Worm (Caenorhabditis elegans) whole organism, L4 larva: Measurements from ENCODE around the gene cyp-35A3.

ENCODE experiments used
- F26F4.8 ChIP-seq: fragments of 200-800 bp; sonication (Bioruptor generic); conservative IDR thresholded peaks from 2 replicates; pipeline ENCODE4 v1.3.6; 2022; ENCODE audit warnings: missing genetic modification characterization, missing compliant biosample characterization
- F37D6.2 ChIP-seq: sonication (generic microtip); optimal IDR thresholded peaks from 2 replicates; lab custom pipeline; 2016; ENCODE audit warnings: mild to moderate bottlenecking, missing genetic modification characterization, missing compliant biosample characterization
- F44E2.7 ChIP-seq: fragments of 200-800 bp; sonication (Bioruptor generic); IDR thresholded peaks from 2 replicates; pipeline ENCODE4 v2.1.2; 2022; ENCODE audit warnings: missing genetic modification characterization, missing compliant biosample characterization
- T20F7.1 ChIP-seq: fragments of 200-800 bp; sonication (Bioruptor generic); optimal IDR thresholded peaks from 2 replicates; lab custom pipeline; 2018; ENCODE audit warnings: mild to moderate bottlenecking, missing genetic modification characterization, missing compliant biosample characterization
- Y105C5A.15 ChIP-seq: fragments of 200-800 bp; sonication (Bioruptor generic); IDR thresholded peaks from 2 replicates; pipeline ENCODE4 v1.3.6; 2022; ENCODE audit warnings: missing genetic modification characterization, missing compliant biosample characterization
- Y75B8A.6 ChIP-seq: fragments of 200-800 bp; sonication (Bioruptor generic); IDR thresholded peaks from 2 replicates; pipeline ENCODE4 v1.3.6; 2022; ENCODE audit warnings: missing genetic modification reagents, missing genetic modification characterization, missing compliant biosample characterization
- aha-1 ChIP-seq: fragments of 150-350 bp; peaks from one replicate; lab custom pipeline; 2014; ENCODE audit warnings: missing biosample characterization, missing genetic modification characterization
- ceh-20 ChIP-seq: fragments of 200-800 bp; sonication (Bioruptor generic); IDR thresholded peaks from 2 replicates; pipeline ENCODE4 v1.3.6; 2022; ENCODE audit warnings: missing genetic modification reagents, missing genetic modification characterization, missing compliant biosample characterization
- ceh-28 ChIP-seq: fragments of 150-350 bp; optimal IDR thresholded peaks from 2 replicates; lab custom pipeline; 2014; ENCODE audit warnings: missing biosample characterization, missing genetic modification reagents, missing genetic modification characterization
- daf-8 ChIP-seq: fragments of 200-800 bp; sonication (Bioruptor generic); IDR thresholded peaks from 2 replicates; pipeline ENCODE4 v1.3.6; 2022; ENCODE audit warnings: missing genetic modification characterization, missing compliant biosample characterization
- duxl-1 ChIP-seq: sonication (generic microtip); optimal IDR thresholded peaks from 2 replicates; lab custom pipeline; 2016; ENCODE audit warnings: mild to moderate bottlenecking, missing genetic modification characterization, moderate library complexity, missing compliant biosample characterization; ENCODE audit not compliant: poor library complexity
- egl-43 ChIP-seq: fragments of 200-800 bp; sonication (Bioruptor generic); IDR thresholded peaks from 2 replicates; pipeline ENCODE4 v1.3.6; 2022; ENCODE audit warnings: missing genetic modification reagents, missing genetic modification characterization, missing compliant biosample characterization
- gei-8 ChIP-seq: fragments of 200-800 bp; sonication (Bioruptor generic); optimal IDR thresholded peaks from 2 replicates; lab custom pipeline; 2018; ENCODE audit warnings: mild to moderate bottlenecking, missing genetic modification characterization, missing compliant biosample characterization
- hif-1 ChIP-seq, 2 experiments: sonication (generic microtip); optimal IDR thresholded peaks; 2 replicates each; lab custom pipeline; 2016 to 2017; ENCODE audit warnings: missing compliant biosample characterization in 2 of 2, missing genetic modification characterization in 2 of 2, missing genetic modification reagents in 2 of 2, missing genotype in 2 of 2, mild to moderate bottlenecking in 1 of 2
- hlh-11 ChIP-seq: fragments of 200-800 bp; sonication (Bioruptor generic); optimal IDR thresholded peaks from 2 replicates; lab custom pipeline; 2018; ENCODE audit warnings: mild to moderate bottlenecking, missing genetic modification characterization, missing compliant biosample characterization
- hlh-30 ChIP-seq: sonication (generic microtip); optimal IDR thresholded peaks from 2 replicates; lab custom pipeline; 2017; ENCODE audit warnings: antibody characterized with exemption, mild to moderate bottlenecking, missing genetic modification characterization, missing compliant biosample characterization; ENCODE audit not compliant: insufficient read depth
- jun-1 ChIP-seq: fragments of 150-350 bp; optimal IDR thresholded peaks from 2 replicates; lab custom pipeline; 2014; ENCODE audit warnings: missing biosample characterization, missing genetic modification reagents, missing genetic modification characterization
- lin-15B ChIP-seq: fragments of 150-350 bp; sonication (generic microtip); optimal IDR thresholded peaks from 3 replicates; lab custom pipeline; 2014; ENCODE audit warnings: missing biosample characterization, missing genetic modification characterization
- lin-29 ChIP-seq: fragments of 200-800 bp; sonication (Bioruptor generic); IDR thresholded peaks from 2 replicates; pipeline ENCODE4 v1.3.6; 2022; ENCODE audit warnings: missing genetic modification reagents, missing genetic modification characterization, missing compliant biosample characterization
- lsy-2 ChIP-seq, 2 experiments: fragments of 150-350 bp in 1 of 2; sonication (generic microtip) in 1 of 2; optimal IDR thresholded peaks; 2 replicates each; lab custom pipeline; 2014 to 2017; ENCODE audit warnings: missing biosample characterization in 2 of 2, missing genetic modification characterization in 2 of 2
- madf-9 ChIP-seq: fragments of 200-800 bp; sonication (Bioruptor generic); conservative IDR thresholded peaks from 2 replicates; pipeline ENCODE4 v1.3.6; 2022; ENCODE audit warnings: missing genetic modification reagents, missing genetic modification characterization, missing compliant biosample characterization
- mdl-1 ChIP-seq, 2 experiments: fragments of 150-350 bp in 1 of 2; sonication (generic microtip) in 1 of 2; optimal IDR thresholded peaks; 2 replicates each; lab custom pipeline; 2014 to 2017; ENCODE audit warnings: missing biosample characterization in 2 of 2, missing genetic modification characterization in 2 of 2
- mdt-29 ChIP-seq: fragments of 200-800 bp; sonication (Bioruptor generic); IDR thresholded peaks from 2 replicates; pipeline ENCODE4 v1.3.6; 2022; ENCODE audit warnings: missing genetic modification reagents, missing genetic modification characterization, missing compliant biosample characterization
- mxl-3 ChIP-seq: fragments of 200-800 bp; sonication (Bioruptor generic); optimal IDR thresholded peaks from 2 replicates; lab custom pipeline; 2018; ENCODE audit warnings: mild to moderate bottlenecking, missing genetic modification characterization, missing compliant biosample characterization
- nhr-10 ChIP-seq: fragments of 150-350 bp; optimal IDR thresholded peaks from 2 replicates; lab custom pipeline; 2014; ENCODE audit warnings: missing biosample characterization, missing genetic modification characterization
- nhr-102 ChIP-seq: sonication (generic microtip); optimal IDR thresholded peaks from 2 replicates; lab custom pipeline; 2016; ENCODE audit warnings: mild to moderate bottlenecking, missing genetic modification characterization, moderate library complexity, missing compliant biosample characterization
- nhr-11 ChIP-seq: fragments of 150-350 bp; optimal IDR thresholded peaks from 2 replicates; lab custom pipeline; 2014; ENCODE audit warnings: missing biosample characterization, missing genetic modification characterization
- nhr-111 ChIP-seq: fragments of 200-800 bp; sonication (Bioruptor generic); optimal IDR thresholded peaks from 2 replicates; lab custom pipeline; 2018; ENCODE audit warnings: mild to moderate bottlenecking, missing genetic modification characterization, missing compliant biosample characterization
- nhr-237 ChIP-seq: sonication (generic microtip); optimal IDR thresholded peaks from 2 replicates; lab custom pipeline; 2017; ENCODE audit warnings: missing biosample characterization, missing genetic modification characterization
- nhr-25 ChIP-seq: sonication (generic microtip); optimal IDR thresholded peaks from 2 replicates; lab custom pipeline; 2017; ENCODE audit warnings: missing genetic modification characterization, mild to moderate bottlenecking, missing compliant biosample characterization, antibody characterized with exemption, moderate library complexity, borderline replicate concordance; ENCODE audit not compliant: insufficient read depth
- nhr-28 ChIP-seq: fragments of 150-350 bp; optimal IDR thresholded peaks from 2 replicates; lab custom pipeline; 2014; ENCODE audit warnings: missing biosample characterization, missing genetic modification characterization
- nhr-48 ChIP-seq: sonication (generic microtip); optimal IDR thresholded peaks from 2 replicates; lab custom pipeline; 2016; ENCODE audit warnings: mild to moderate bottlenecking, missing genetic modification characterization, missing compliant biosample characterization
- pqm-1 ChIP-seq: sonication (generic microtip); optimal IDR thresholded peaks from 2 replicates; lab custom pipeline; 2017; ENCODE audit warnings: missing biosample characterization, missing genetic modification characterization
- rbr-2 ChIP-seq: sonication (generic microtip); optimal IDR thresholded peaks from 2 replicates; lab custom pipeline; 2016; ENCODE audit warnings: missing genotype, missing genetic modification characterization, missing compliant biosample characterization
- skn-1 ChIP-seq: fragments of 150-350 bp; optimal IDR thresholded peaks from 2 replicates; lab custom pipeline; 2014; ENCODE audit warnings: missing biosample characterization, missing genetic modification characterization
- spr-1 ChIP-seq: sonication (generic microtip); optimal IDR thresholded peaks from 2 replicates; lab custom pipeline; 2016; ENCODE audit warnings: mild to moderate bottlenecking, missing genetic modification characterization, missing compliant biosample characterization
- tra-1 ChIP-seq: fragments of 200-800 bp; sonication (Bioruptor generic); IDR thresholded peaks from 2 replicates; pipeline ENCODE4 v1.3.6; 2022; ENCODE audit warnings: missing genetic modification reagents, missing genetic modification characterization, missing compliant biosample characterization
- unc-130 ChIP-seq: sonication (generic microtip); optimal IDR thresholded peaks from 2 replicates; lab custom pipeline; 2016; ENCODE audit warnings: missing genetic modification reagents, missing genetic modification characterization, missing compliant biosample characterization
- unc-39 ChIP-seq: sonication (generic microtip); optimal IDR thresholded peaks from 2 replicates; lab custom pipeline; 2017; ENCODE audit warnings: missing biosample characterization, missing genetic modification characterization
- unc-62 ChIP-seq, 3 experiments: fragments of 150-350 bp in 1 of 3; sonication (generic microtip); optimal IDR thresholded peaks in 2 of 3; peaks in 1 of 3; 1 replicate in 1 of 3; 2 replicates in 2 of 3; lab custom pipeline; 2014 to 2017; ENCODE audit warnings: missing biosample characterization in 3 of 3, missing genetic modification characterization in 3 of 3, missing genetic modification reagents in 3 of 3, missing genotype in 1 of 3
- vab-7 ChIP-seq: fragments of 200-800 bp; sonication (Bioruptor generic); IDR thresholded peaks from 2 replicates; pipeline ENCODE4 v1.3.6; 2022; ENCODE audit warnings: missing genetic modification reagents, missing genetic modification characterization, missing compliant biosample characterization
- zag-1 ChIP-seq: fragments of 150-350 bp; optimal IDR thresholded peaks from 2 replicates; lab custom pipeline; 2014; ENCODE audit warnings: missing biosample characterization, missing genetic modification characterization
- zfp-3 ChIP-seq: fragments of 200-800 bp; sonication (Bioruptor generic); conservative IDR thresholded peaks from 2 replicates; pipeline ENCODE4 v1.3.6; 2022; ENCODE audit warnings: missing genetic modification reagents, missing genetic modification characterization, missing compliant biosample characterization
- zip-2 ChIP-seq: fragments of 150-350 bp; optimal IDR thresholded peaks from 2 replicates; lab custom pipeline; 2014; ENCODE audit warnings: missing biosample characterization, missing genetic modification characterization
- ztf-11 ChIP-seq: fragments of 150-350 bp; optimal IDR thresholded peaks from 2 replicates; lab custom pipeline; 2014; ENCODE audit warnings: missing biosample characterization, missing genetic modification characterization
- ztf-7 ChIP-seq: fragments of 150-350 bp; optimal IDR thresholded peaks from 2 replicates; lab custom pipeline; 2014; ENCODE audit warnings: missing biosample characterization, missing genetic modification characterization

The cyp-35A3 gene

DNA sequence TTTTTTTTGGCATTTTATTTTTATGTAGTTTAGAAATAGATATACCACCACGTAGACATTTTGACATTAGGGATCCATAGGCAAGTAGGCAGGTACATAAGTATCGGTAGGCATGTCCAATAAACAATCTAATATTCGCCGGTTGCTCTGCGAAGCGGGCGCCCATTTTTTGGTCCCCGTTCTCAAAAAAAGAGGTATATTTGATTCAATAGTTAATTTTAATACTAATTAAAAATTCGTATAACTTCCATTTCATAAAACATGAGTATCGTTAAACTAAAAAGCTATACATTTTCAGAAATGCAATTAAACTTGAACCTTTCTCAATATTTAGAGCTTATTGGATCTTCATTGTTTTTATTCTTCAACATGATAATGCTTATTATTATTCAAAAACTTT lies 45.4 kb upstream of the cyp-35A3 start, which contains the start of gene str-83:
TSS of gene str-83 (plus strand) at position 301 of the 400 bp plus-strand sequence.
- TF ChIP-seq aha-1 (no peak), tra-1 (GFP tag; lab: Robert Waterston, UW) (no peak), ztf-11 (tag; lab: Kevin White, UChicago) (no peak), zag-1 (tag; lab: Kevin White, UChicago) (no peak), ceh-28 (tag; lab: Kevin White, UChicago) (no peak), lin-29 (GFP tag; lab: Robert Waterston, UW) (no peak), nhr-25 (tag; lab: Kevin White, UChicago) (no peak), nhr-11 (tag; lab: Kevin White, UChicago) (no peak), hlh-30 (no peak), vab-7 (no peak), madf-9 (GFP tag; lab: Robert Waterston, UW) (no peak), lin-15B (tag; lab: Kevin White, UChicago) (no peak), Y75B8A.6 (GFP tag; lab: Robert Waterston, UW) (no peak), gei-8 (no peak), lsy-2 (tag; optimal IDR thresholded peaks at IDR 0.05; lab: Kevin White, UChicago) (no peak), F44E2.7 (GFP tag; lab: Robert Waterston, UW) (no peak), T20F7.1 (no peak)

DNA sequence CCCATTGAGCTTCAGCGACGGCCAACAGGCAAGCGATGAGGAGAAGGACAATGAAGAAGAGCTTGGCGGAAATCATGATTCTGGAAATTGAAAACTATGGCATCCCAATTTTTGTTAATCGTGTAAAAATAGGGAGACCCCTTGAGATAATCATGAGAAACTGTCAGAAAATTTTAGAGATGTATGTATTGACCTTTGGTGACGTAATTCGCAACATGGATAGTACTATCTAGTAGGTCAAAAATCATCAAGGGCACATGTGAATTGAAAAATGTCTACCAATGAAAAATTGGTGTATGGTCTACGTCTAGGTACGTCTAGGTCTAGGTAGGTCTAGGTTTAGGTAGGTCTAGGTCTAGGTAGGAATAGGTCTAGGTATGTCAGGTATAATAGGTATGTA lies 43.4 kb upstream of the cyp-35A3 start, which contains the start of gene nlp-34:
TSS of gene nlp-34 (minus strand) at position 82 of the 400 bp plus-strand sequence.
- TF ChIP-seq F26F4.8 (no peak), vab-7 (no peak), nhr-11 (tag; lab: Kevin White, UChicago) (no peak)

DNA sequence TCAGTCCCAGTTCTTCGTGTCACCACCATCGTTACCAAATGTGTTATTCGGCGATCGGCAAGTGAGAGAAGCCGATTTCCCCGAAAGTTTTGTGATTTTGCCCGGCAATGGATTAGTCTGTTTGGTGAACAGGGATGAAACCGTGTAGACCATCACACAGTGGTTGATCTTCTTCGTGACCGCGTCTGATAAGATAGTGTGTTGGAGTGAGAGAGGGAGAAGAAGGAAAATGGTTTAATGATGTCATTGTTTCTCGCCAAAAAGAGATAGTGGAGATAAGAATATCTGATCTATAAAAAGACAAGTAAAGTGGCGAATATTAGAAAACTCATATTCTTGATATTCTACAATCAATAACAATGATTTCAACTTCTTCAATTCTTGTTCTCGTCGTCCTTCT lies 42.6 kb upstream of the cyp-35A3 start, which contains the start of gene nlp-31:
TSS of gene nlp-31 (plus strand) at position 237 of the 400 bp plus-strand sequence.
- TF ChIP-seq lsy-2 (tag; optimal IDR thresholded peaks at IDR 0.05; lab: Kevin White, UChicago): no peak
- no peak for TF ChIP-seq unc-39 (tag; lab: Kevin White, UChicago)
- TF ChIP-seq zip-2 (tag; lab: Kevin White, UChicago): no peak
- no peak for TF ChIP-seq nhr-111 (GFP tag; lab: Kevin White, UChicago)
- no peak for TF ChIP-seq zfp-3
- TF ChIP-seq pqm-1 (tag; lab: Kevin White, UChicago): no peak
- no peak for TF ChIP-seq Y105C5A.15 (GFP tag; lab: Robert Waterston, UW)
- TF ChIP-seq vab-7: no peak
- TF ChIP-seq nhr-102 (tag; lab: Kevin White, UChicago): peak; percentile 29
- no peak for TF ChIP-seq mdt-29 (GFP tag; lab: Robert Waterston, UW)
- TF ChIP-seq mxl-3 (GFP tag; lab: Kevin White, UChicago): peak; percentile 68
- no peak for TF ChIP-seq egl-43 (GFP tag; lab: Robert Waterston, UW)
- TF ChIP-seq hlh-30: peak; percentile 30
- no peak for TF ChIP-seq duxl-1 (tag; lab: Kevin White, UChicago)
- TF ChIP-seq Y75B8A.6 (GFP tag; lab: Robert Waterston, UW): no peak
- no peak for TF ChIP-seq nhr-48 (tag; lab: Kevin White, UChicago)
- no peak for TF ChIP-seq nhr-237 (tag; lab: Kevin White, UChicago)
- TF ChIP-seq hif-1 (tag; optimal IDR thresholded peaks at IDR 0.05; lab: Kevin White, UChicago): no peak
- TF ChIP-seq mdl-1 (tag; optimal IDR thresholded peaks at IDR 0.05; lab: Kevin White, UChicago): peak in 1 of 2 experiments; percentile 75
- TF ChIP-seq nhr-28 (tag; lab: Kevin White, UChicago): peak; percentile 74
- 0 out of 2 replicates have a peak, but pooled peaks have one; percentile 14 for TF ChIP-seq ceh-20 (GFP tag; lab: Robert Waterston, UW)
- peak; percentile 79 for TF ChIP-seq hlh-11 (tag; lab: Kevin White, UChicago)
- TF ChIP-seq jun-1 (tag; lab: Kevin White, UChicago): no peak
- TF ChIP-seq gei-8: no peak
- peak in 1 of 2 experiments; percentile 63 for TF ChIP-seq unc-62 (GFP tag; optimal IDR thresholded peaks at IDR 0.05 in 1 of 2; lab: Kevin White, UChicago)
- TF ChIP-seq unc-62 (tag; optimal IDR thresholded peaks at IDR 0.05; lab: Kevin White, UChicago): no peak
- TF ChIP-seq ztf-11 (tag; lab: Kevin White, UChicago): no peak
- no peak for TF ChIP-seq unc-130 (GFP tag; lab: Kevin White, UChicago)
- no peak for TF ChIP-seq daf-8 (GFP tag; lab: Robert Waterston, UW)
- no peak for TF ChIP-seq ztf-7 (tag; lab: Kevin White, UChicago)
- TF ChIP-seq skn-1 (tag; lab: Kevin White, UChicago): no peak
- TF ChIP-seq spr-1 (tag; lab: Kevin White, UChicago): no peak
- no peak for TF ChIP-seq rbr-2 (tag; lab: Kevin White, UChicago)
- TF ChIP-seq nhr-25 (tag; lab: Kevin White, UChicago): peak; percentile 74
- peak; percentile 71 for TF ChIP-seq nhr-10 (tag; lab: Kevin White, UChicago)
- no peak for TF ChIP-seq madf-9 (GFP tag; lab: Robert Waterston, UW)
- no peak for TF ChIP-seq F37D6.2 (tag; lab: Kevin White, UChicago)
- TF ChIP-seq lin-29 (GFP tag; lab: Robert Waterston, UW): no peak
